Worm (Caenorhabditis elegans): ENCODE measurements around the gene F17A2.16.

F17A2.16 gene

DNA sequence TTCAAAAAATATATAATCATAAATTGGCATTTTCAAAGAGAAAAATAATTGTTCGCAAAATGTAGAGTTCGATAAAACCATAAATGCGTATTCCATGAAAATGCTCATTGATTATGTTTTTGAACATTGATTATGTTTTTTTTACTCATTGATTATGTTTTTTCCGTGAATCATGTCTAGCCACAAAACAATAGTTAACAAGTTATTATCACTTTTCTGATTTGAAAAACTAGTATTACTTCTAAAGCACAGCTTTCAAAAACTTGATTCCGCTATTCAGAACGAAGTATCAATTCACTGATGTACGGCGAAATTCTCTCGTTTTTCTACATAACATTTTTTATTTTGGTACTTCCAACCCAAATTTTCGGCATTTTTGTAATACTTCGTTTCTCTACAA is 27.6 kb downstream of the F17A2.16 start, which contains the start of gene srd-48:
Gene srd-48, plus strand, starts transcription at position 301 of the 400 bp plus-strand sequence.
- TF ChIP-seq ceh-58 (GFP tag; IDR thresholded peaks at IDR 0.05) (no peak), ztf-28 (GFP tag; IDR thresholded peaks at IDR 0.05) (no peak)

DNA sequence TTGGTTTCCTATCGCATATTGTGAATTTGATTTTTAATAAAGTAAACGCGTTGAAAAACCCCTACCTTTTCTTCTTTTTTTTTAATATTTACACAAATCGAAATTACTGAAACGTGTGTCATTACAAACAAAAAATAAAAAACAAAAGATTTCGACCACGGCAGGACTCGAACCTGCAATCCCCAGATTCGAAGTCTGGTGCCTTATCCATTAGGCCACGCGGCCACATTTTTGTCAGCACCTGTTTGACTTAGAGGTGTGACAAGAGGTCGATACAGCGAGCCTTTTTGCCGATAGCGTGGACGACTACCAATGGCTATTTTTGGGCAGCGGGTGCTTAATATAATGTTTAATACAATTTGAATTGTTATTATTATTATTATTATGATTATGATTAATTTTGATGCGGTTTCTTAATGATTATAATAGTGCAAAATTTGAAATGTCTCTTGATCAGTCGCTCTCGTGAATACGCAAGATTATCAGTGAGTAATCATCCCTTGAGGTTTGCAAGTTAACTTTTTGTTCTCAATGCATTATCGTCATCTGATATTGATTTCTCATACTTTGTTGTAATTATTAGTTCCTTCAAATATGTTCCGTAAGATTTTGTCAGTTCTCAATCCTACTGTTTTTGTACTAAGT is 29.7 kb downstream of the F17A2.16 start, which contains the start of gene srd-44:
Gene srd-44, plus strand, starts transcription at position 595 of the 645 bp plus-strand sequence.
- peak; percentile 36 for TF ChIP-seq madf-10 (tag; optimal IDR thresholded peaks at IDR 0.05)
- peak; percentile 42 to 56 for TF ChIP-seq rec-8 (tag; optimal IDR thresholded peaks at IDR 0.05)
- no peak for TF ChIP-seq let-526 (GFP tag; IDR thresholded peaks at IDR 0.05)
- no peak for TF ChIP-seq egl-18 (GFP tag; IDR thresholded peaks at IDR 0.05)
- TF ChIP-seq ztf-18 (tag; optimal IDR thresholded peaks at IDR 0.05): peak; percentile 30
- TF ChIP-seq gei-17 (GFP tag; optimal IDR thresholded peaks at IDR 0.05): no peak
- TF ChIP-seq nfya-2 (GFP tag; IDR thresholded peaks at IDR 0.05): no peak
- no peak for TF ChIP-seq lag-1 (GFP tag; IDR thresholded peaks at IDR 0.05)
- TF ChIP-seq hmg-20 (GFP tag; IDR thresholded peaks at IDR 0.05): peak; percentile 60; the same call in 1 of the 2 replicates
- TF ChIP-seq ztf-26 (tag; optimal IDR thresholded peaks at IDR 0.05): peak; percentile 63
- TF ChIP-seq B0035.1 (tag; optimal IDR thresholded peaks at IDR 0.05): peak; percentile 16
- no peak for TF ChIP-seq egl-44 (GFP tag; IDR thresholded peaks at IDR 0.05)
- TF ChIP-seq pbrm-1 (GFP tag; IDR thresholded peaks at IDR 0.05): peak; percentile 83
- peak; percentile 62; the same call in 1 of the 2 replicates for TF ChIP-seq rcor-1 (GFP tag; IDR thresholded peaks at IDR 0.05)
- no peak for TF ChIP-seq sdz-38 (tag; optimal IDR thresholded peaks at IDR 0.05)
- TF ChIP-seq T07F8.4 (tag; optimal IDR thresholded peaks at IDR 0.05): peak; percentile 52
- TF ChIP-seq snpc-4 (GFP tag; optimal IDR thresholded peaks at IDR 0.05): peak; percentile 56
- TF ChIP-seq snpc-4 (tag; optimal IDR thresholded peaks at IDR 0.05): no peak
- peak; percentile 48 for TF ChIP-seq mxl-1 (tag; optimal IDR thresholded peaks at IDR 0.05)
- TF ChIP-seq fkh-3 (tag; optimal IDR thresholded peaks at IDR 0.05): no peak
- no peak for TF ChIP-seq aptf-3 (GFP tag; IDR thresholded peaks at IDR 0.05)
- no peak for TF ChIP-seq zim-3 (tag; optimal IDR thresholded peaks at IDR 0.05)
- no peak for TF ChIP-seq xnd-1 (tag; optimal IDR thresholded peaks at IDR 0.05)
- TF ChIP-seq snpc-1.1 (tag; optimal IDR thresholded peaks at IDR 0.05; ENCODE audit: insufficient read depth): peak; percentile 18
- no peak; the same call in 1 of the 2 replicates for TF ChIP-seq dox-1 (GFP tag; IDR thresholded peaks at IDR 0.05)
- no peak for TF ChIP-seq ceh-58 (GFP tag; IDR thresholded peaks at IDR 0.05)
- TF ChIP-seq F23B12.7 (tag; optimal IDR thresholded peaks at IDR 0.05; ENCODE audit: insufficient read depth): no peak
- TF ChIP-seq ztf-6 (GFP tag; IDR thresholded peaks at IDR 0.05): 0 out of 2 replicates have a peak, but pooled peaks have one; percentile 22
- no peak for TF ChIP-seq lir-1 (GFP tag; conservative IDR thresholded peaks at IDR 0.05)
- TF ChIP-seq tbx-9 (tag; optimal IDR thresholded peaks at IDR 0.05; ENCODE audit: borderline replicate concordance): no peak
- TF ChIP-seq athp-1 (tag; optimal IDR thresholded peaks at IDR 0.05): peak; percentile 45
- TF ChIP-seq snpc-1.3 (tag; optimal IDR thresholded peaks at IDR 0.05; ENCODE audit: insufficient read depth): peak; percentile 64
- 0 out of 2 replicates have a peak, but pooled peaks have one; percentile 45 for TF ChIP-seq nfyb-1 (GFP tag; IDR thresholded peaks at IDR 0.05)
- no peak for TF ChIP-seq somi-1 (GFP tag; optimal IDR thresholded peaks at IDR 0.05)
- no peak for TF ChIP-seq mcd-1 (GFP tag; IDR thresholded peaks at IDR 0.05)
- no peak for TF ChIP-seq F57A8.1 (GFP tag; optimal IDR thresholded peaks at IDR 0.05)
- peak; percentile 71 for TF ChIP-seq die-1 (tag; optimal IDR thresholded peaks at IDR 0.05)
- TF ChIP-seq hrde-1 (tag; optimal IDR thresholded peaks at IDR 0.05; ENCODE audit: borderline replicate concordance): peak; percentile 26
- TF ChIP-seq rpc-1 (optimal IDR thresholded peaks at IDR 0.05): peak; percentile 72
- peak; percentile 85 for TF ChIP-seq rpc-1 (tag; optimal IDR thresholded peaks at IDR 0.05)
- TF ChIP-seq F57C9.4 (tag; optimal IDR thresholded peaks at IDR 0.05): no peak
- TF ChIP-seq nhr-90 (tag; optimal IDR thresholded peaks at IDR 0.05): peak; percentile 58
- peak; percentile 18 for TF ChIP-seq unc-130 (GFP tag; optimal IDR thresholded peaks at IDR 0.05)
- peak; percentile 83 for TF ChIP-seq ZK185.1 (tag; optimal IDR thresholded peaks at IDR 0.05; ENCODE audit: poor library complexity, severe bottlenecking)

Measured in whole organism, young adult.